Fruit fly (Drosophila melanogaster): ENCODE measurements around the gene CG7872.

- TF ChIP-seq ken (GFP tag; IDR thresholded peaks at IDR 0.05) (no peak), CHES-1-like (GFP tag; optimal IDR thresholded peaks at IDR 0.05) (no peak), CoRest (tag; optimal IDR thresholded peaks at IDR 0.05) (no peak), bbx (GFP tag; IDR thresholded peaks at IDR 0.05; ENCODE audit: partially characterized antibody) (no peak)
Measured at dm6 chrX:15609351-15609750, 31.3 kb downstream of the CG7872 start.

Measured in whole organism, embryonic.